Worm (Caenorhabditis elegans): ENCODE results near the gene C34C12.6.
A peak's percentile ranks its signal among the peaks of the same experiment; 100 is the strongest.
"Not testable (repeated sequence)": the region's sequence is repeated elsewhere in the genome, so short reads cannot be mapped to it uniquely, and the experiment has no call there.

C34C12.6 gene

ce11 chrIII:3482291-3482690 is at the start of gene C34C12.6:
C34C12.6 (plus strand) TSS chrIII:3482591.
- TF ChIP-seq W03F9.2 (tag; optimal IDR thresholded peaks at IDR 0.05): no peak
- TF ChIP-seq him-1 (tag; optimal IDR thresholded peaks at IDR 0.05): no peak
- no peak for TF ChIP-seq dao-5 (tag; optimal IDR thresholded peaks at IDR 0.05)

ce11 chrIII:3435152-3435551 is 47.2 kb upstream of the C34C12.6 start:
- no peak for TF ChIP-seq dao-5 (tag; optimal IDR thresholded peaks at IDR 0.05)
- TF ChIP-seq him-1 (tag; optimal IDR thresholded peaks at IDR 0.05): no peak
- TF ChIP-seq W03F9.2 (tag; optimal IDR thresholded peaks at IDR 0.05): no peak

ce11 chrIII:3437139-3437538 is 45.3 kb upstream of the C34C12.6 start:
- TF ChIP-seq dao-5 (tag; optimal IDR thresholded peaks at IDR 0.05) (no peak), W03F9.2 (tag; optimal IDR thresholded peaks at IDR 0.05) (no peak), him-1 (tag; optimal IDR thresholded peaks at IDR 0.05) (no peak)

- TF ChIP-seq dao-5 (tag; optimal IDR thresholded peaks at IDR 0.05): no peak
- no peak for TF ChIP-seq W03F9.2 (tag; optimal IDR thresholded peaks at IDR 0.05)
- no peak for TF ChIP-seq him-1 (tag; optimal IDR thresholded peaks at IDR 0.05)
Measured at ce11 chrIII:3444139-3444538, 38.3 kb upstream of the C34C12.6 start, which contains the start of gene spe-41. spe-41 (minus strand) TSS chrIII:3444210.

- TF ChIP-seq him-1 (tag; optimal IDR thresholded peaks at IDR 0.05) (no peak), dao-5 (tag; optimal IDR thresholded peaks at IDR 0.05) (no peak), W03F9.2 (tag; optimal IDR thresholded peaks at IDR 0.05) (no peak)
Measured at ce11 chrIII:3452563-3453210, 29.7 kb upstream of the C34C12.6 start, which contains the start of the genes K01A11.3 and C34C12.12. K01A11.3 (minus strand) TSS chrIII:3452613. C34C12.12 (plus strand) TSS chrIII:3453194.

- not testable (repeated sequence) for TF ChIP-seq W03F9.2, him-1, dao-5 (tag; optimal IDR thresholded peaks at IDR 0.05)
Measured at ce11 chrIII:3453486-3453885, 28.9 kb upstream of the C34C12.6 start, which contains the start of gene C34C12.2. C34C12.2 (plus strand) TSS chrIII:3453786.

- TF ChIP-seq W03F9.2, him-1, dao-5 (tag; optimal IDR thresholded peaks at IDR 0.05): not testable (repeated sequence)
Measured at ce11 chrIII:3454045-3454444, 28.3 kb upstream of the C34C12.6 start, which contains the start of gene C34C12.1. C34C12.1 (plus strand) TSS chrIII:3454345.

ce11 chrIII:3456226-3456625 is 26.2 kb upstream of the C34C12.6 start:
- TF ChIP-seq dao-5 (tag; optimal IDR thresholded peaks at IDR 0.05) (no peak), W03F9.2 (tag; optimal IDR thresholded peaks at IDR 0.05) (peak; percentile 96), him-1 (tag; optimal IDR thresholded peaks at IDR 0.05) (peak; percentile 96)

- TF ChIP-seq him-1 (tag; optimal IDR thresholded peaks at IDR 0.05): peak; percentile 76
- peak; percentile 89 for TF ChIP-seq W03F9.2 (tag; optimal IDR thresholded peaks at IDR 0.05)
- no peak for TF ChIP-seq dao-5 (tag; optimal IDR thresholded peaks at IDR 0.05)
Measured at ce11 chrIII:3460061-3460460, 22.3 kb upstream of the C34C12.6 start, which contains the start of gene C34C12.8. C34C12.8 (plus strand) TSS chrIII:3460406.

- no peak for TF ChIP-seq him-1 (tag; optimal IDR thresholded peaks at IDR 0.05)
- TF ChIP-seq W03F9.2 (tag; optimal IDR thresholded peaks at IDR 0.05): no peak
- no peak for TF ChIP-seq dao-5 (tag; optimal IDR thresholded peaks at IDR 0.05)
Measured at ce11 chrIII:3461403-3461802, 21.0 kb upstream of the C34C12.6 start, which contains the start of gene pph-6. pph-6 (plus strand) TSS chrIII:3461703.

ce11 chrIII:3467013-3467412 is 15.4 kb upstream of the C34C12.6 start:
- TF ChIP-seq W03F9.2 (tag; optimal IDR thresholded peaks at IDR 0.05): no peak
- TF ChIP-seq dao-5 (tag; optimal IDR thresholded peaks at IDR 0.05): no peak
- no peak for TF ChIP-seq him-1 (tag; optimal IDR thresholded peaks at IDR 0.05)

- TF ChIP-seq W03F9.2 (tag; optimal IDR thresholded peaks at IDR 0.05) (no peak), him-1 (tag; optimal IDR thresholded peaks at IDR 0.05) (no peak), dao-5 (tag; optimal IDR thresholded peaks at IDR 0.05) (no peak)
Measured at ce11 chrIII:3468384-3468783, 14.0 kb upstream of the C34C12.6 start.

ce11 chrIII:3469646-3470045 is 12.7 kb upstream of the C34C12.6 start, which contains the start of gene smim-14:
smim-14 (minus strand) TSS chrIII:3469746.
- TF ChIP-seq him-1 (tag; optimal IDR thresholded peaks at IDR 0.05) (no peak), dao-5 (tag; optimal IDR thresholded peaks at IDR 0.05) (no peak), W03F9.2 (tag; optimal IDR thresholded peaks at IDR 0.05) (no peak)

ce11 chrIII:3470433-3470832 is 12.0 kb upstream of the C34C12.6 start:
- TF ChIP-seq dao-5 (tag; optimal IDR thresholded peaks at IDR 0.05) (no peak), him-1 (tag; optimal IDR thresholded peaks at IDR 0.05) (no peak), W03F9.2 (tag; optimal IDR thresholded peaks at IDR 0.05) (no peak)

Data from whole organism, L4/young adult.